Worm (Caenorhabditis elegans) whole organism, L4 larva: ENCODE measurements around the gene T16H12.3.
A peak's percentile ranks its signal among the peaks of the same experiment; 100 is the strongest.

Experiments used
- D1046.2 ChIP-seq: fragments of 200-800 bp; sonication (Bioruptor generic); IDR thresholded peaks from 2 replicates; pipeline ENCODE4 v1.3.6; 2022; ENCODE audit warnings: missing genetic modification characterization, missing compliant biosample characterization
- F10B5.3 ChIP-seq: sonication (generic microtip); optimal IDR thresholded peaks from 2 replicates; lab custom pipeline; 2016; ENCODE audit warnings: mild to moderate bottlenecking, missing genetic modification characterization, missing compliant biosample characterization
- F49E8.2 ChIP-seq: sonication (generic microtip); optimal IDR thresholded peaks from 2 replicates; lab custom pipeline; 2016; ENCODE audit warnings: missing compliant biosample characterization, mild to moderate bottlenecking, missing genetic modification characterization, borderline replicate concordance
- Y75B8A.6 ChIP-seq: fragments of 200-800 bp; sonication (Bioruptor generic); IDR thresholded peaks from 2 replicates; pipeline ENCODE4 v1.3.6; 2022; ENCODE audit warnings: missing genetic modification reagents, missing genetic modification characterization, missing compliant biosample characterization
- ZK337.2 ChIP-seq: fragments of 200-800 bp; sonication (Bioruptor generic); IDR thresholded peaks from 2 replicates; pipeline ENCODE4 v1.3.6; 2022; ENCODE audit warnings: missing genetic modification reagents, missing genetic modification characterization, missing compliant biosample characterization
- aha-1 ChIP-seq: fragments of 150-350 bp; peaks from one replicate; lab custom pipeline; 2014; ENCODE audit warnings: missing biosample characterization, missing genetic modification characterization
- attf-4 ChIP-seq: sonication (generic microtip); optimal IDR thresholded peaks from 3 replicates; lab custom pipeline; 2017; ENCODE audit warnings: missing biosample characterization, missing genetic modification characterization
- ceh-20 ChIP-seq: fragments of 200-800 bp; sonication (Bioruptor generic); IDR thresholded peaks from 2 replicates; pipeline ENCODE4 v1.3.6; 2022; ENCODE audit warnings: missing genetic modification reagents, missing genetic modification characterization, missing compliant biosample characterization
- ceh-32 ChIP-seq: sonication (generic microtip); optimal IDR thresholded peaks from 2 replicates; lab custom pipeline; 2016; ENCODE audit warnings: mild to moderate bottlenecking, missing genetic modification characterization, missing compliant biosample characterization; ENCODE audit not compliant: poor library complexity
- ceh-44 ChIP-seq: fragments of 200-800 bp; sonication (Bioruptor generic); IDR thresholded peaks from 2 replicates; pipeline ENCODE4 v1.3.6; 2022; ENCODE audit warnings: missing genetic modification reagents, missing genetic modification characterization, missing compliant biosample characterization
- ceh-82 ChIP-seq: sonication (generic microtip); optimal IDR thresholded peaks from 2 replicates; lab custom pipeline; 2017; ENCODE audit warnings: missing biosample characterization, missing genetic modification characterization
- ces-1 ChIP-seq: fragments of 150-350 bp; sonication (generic microtip); optimal IDR thresholded peaks from 4 replicates; lab custom pipeline; 2014; ENCODE audit warnings: missing biosample characterization, missing genetic modification reagents, missing genetic modification characterization
- cey-2 ChIP-seq: sonication (generic microtip); optimal IDR thresholded peaks from 3 replicates; lab custom pipeline; 2017; ENCODE audit warnings: missing genetic modification characterization, mild to moderate bottlenecking, missing compliant biosample characterization, antibody characterized with exemption, borderline replicate concordance; ENCODE audit not compliant: insufficient read depth
- dmd-6 ChIP-seq: fragments of 200-800 bp; sonication (Bioruptor generic); IDR thresholded peaks from 2 replicates; pipeline ENCODE4 v1.3.6; 2022; ENCODE audit warnings: missing genetic modification reagents, missing genetic modification characterization, missing compliant biosample characterization
- gei-8 ChIP-seq: fragments of 200-800 bp; sonication (Bioruptor generic); optimal IDR thresholded peaks from 2 replicates; lab custom pipeline; 2018; ENCODE audit warnings: mild to moderate bottlenecking, missing genetic modification characterization, missing compliant biosample characterization
- hlh-30 ChIP-seq: sonication (generic microtip); optimal IDR thresholded peaks from 2 replicates; lab custom pipeline; 2017; ENCODE audit warnings: antibody characterized with exemption, mild to moderate bottlenecking, missing genetic modification characterization, missing compliant biosample characterization; ENCODE audit not compliant: insufficient read depth
- lin-1 ChIP-seq: fragments of 200-800 bp; sonication (Bioruptor generic); IDR thresholded peaks from 2 replicates; pipeline ENCODE4 v1.3.6; 2022; ENCODE audit warnings: missing genetic modification reagents, missing genetic modification characterization, missing compliant biosample characterization
- lin-29 ChIP-seq: fragments of 200-800 bp; sonication (Bioruptor generic); IDR thresholded peaks from 2 replicates; pipeline ENCODE4 v1.3.6; 2022; ENCODE audit warnings: missing genetic modification reagents, missing genetic modification characterization, missing compliant biosample characterization
- lin-38 ChIP-seq: fragments of 200-800 bp; sonication (Bioruptor generic); IDR thresholded peaks from 2 replicates; pipeline ENCODE4 v1.3.6; 2022; ENCODE audit warnings: missing genetic modification reagents, missing genetic modification characterization, missing compliant biosample characterization
- lir-3 ChIP-seq: sonication (generic microtip); optimal IDR thresholded peaks from 2 replicates; lab custom pipeline; 2016; ENCODE audit warnings: mild to moderate bottlenecking, missing genetic modification characterization, missing compliant biosample characterization
- madf-9 ChIP-seq: fragments of 200-800 bp; sonication (Bioruptor generic); conservative IDR thresholded peaks from 2 replicates; pipeline ENCODE4 v1.3.6; 2022; ENCODE audit warnings: missing genetic modification reagents, missing genetic modification characterization, missing compliant biosample characterization
- nhr-25 ChIP-seq: sonication (generic microtip); optimal IDR thresholded peaks from 2 replicates; lab custom pipeline; 2017; ENCODE audit warnings: missing genetic modification characterization, mild to moderate bottlenecking, missing compliant biosample characterization, antibody characterized with exemption, moderate library complexity, borderline replicate concordance; ENCODE audit not compliant: insufficient read depth
- nhr-28 ChIP-seq: fragments of 150-350 bp; optimal IDR thresholded peaks from 2 replicates; lab custom pipeline; 2014; ENCODE audit warnings: missing biosample characterization, missing genetic modification characterization
- nhr-77 ChIP-seq: fragments of 150-350 bp; optimal IDR thresholded peaks from 2 replicates; lab custom pipeline; 2014; ENCODE audit warnings: missing biosample characterization, missing genetic modification characterization
- saeg-2 ChIP-seq: fragments of 200-800 bp; sonication (Bioruptor generic); IDR thresholded peaks from 2 replicates; pipeline ENCODE4 v1.3.6; 2022; ENCODE audit warnings: missing genetic modification reagents, missing genetic modification characterization, missing compliant biosample characterization
- skn-1 ChIP-seq: fragments of 150-350 bp; optimal IDR thresholded peaks from 2 replicates; lab custom pipeline; 2014; ENCODE audit warnings: missing biosample characterization, missing genetic modification characterization
- snpc-4 ChIP-seq: fragments of 150-350 bp; optimal IDR thresholded peaks from 2 replicates; lab custom pipeline; 2014; ENCODE audit warnings: missing biosample characterization, missing genetic modification characterization
- spr-1 ChIP-seq: sonication (generic microtip); optimal IDR thresholded peaks from 2 replicates; lab custom pipeline; 2016; ENCODE audit warnings: mild to moderate bottlenecking, missing genetic modification characterization, missing compliant biosample characterization
- tag-97 ChIP-seq: fragments of 200-800 bp; sonication (Bioruptor generic); IDR thresholded peaks from 2 replicates; pipeline ENCODE4 v1.3.6; 2022; ENCODE audit warnings: missing genetic modification characterization, missing compliant biosample characterization
- tra-1 ChIP-seq: fragments of 200-800 bp; sonication (Bioruptor generic); IDR thresholded peaks from 2 replicates; pipeline ENCODE4 v1.3.6; 2022; ENCODE audit warnings: missing genetic modification reagents, missing genetic modification characterization, missing compliant biosample characterization
- unc-62 ChIP-seq, 3 experiments: fragments of 150-350 bp in 1 of 3; sonication (generic microtip); optimal IDR thresholded peaks in 2 of 3; peaks in 1 of 3; 1 replicate in 1 of 3; 2 replicates in 2 of 3; lab custom pipeline; 2014 to 2017; ENCODE audit warnings: missing biosample characterization in 3 of 3, missing genetic modification characterization in 3 of 3, missing genetic modification reagents in 3 of 3, missing genotype in 1 of 3
- zfp-2 ChIP-seq: sonication (generic microtip); optimal IDR thresholded peaks from 2 replicates; lab custom pipeline; 2016; ENCODE audit warnings: mild to moderate bottlenecking, missing genetic modification characterization, missing compliant biosample characterization
- ztf-11 ChIP-seq: fragments of 150-350 bp; optimal IDR thresholded peaks from 2 replicates; lab custom pipeline; 2014; ENCODE audit warnings: missing biosample characterization, missing genetic modification characterization
- ztf-7 ChIP-seq: fragments of 150-350 bp; optimal IDR thresholded peaks from 2 replicates; lab custom pipeline; 2014; ENCODE audit warnings: missing biosample characterization, missing genetic modification characterization

Gene T16H12.3

DNA sequence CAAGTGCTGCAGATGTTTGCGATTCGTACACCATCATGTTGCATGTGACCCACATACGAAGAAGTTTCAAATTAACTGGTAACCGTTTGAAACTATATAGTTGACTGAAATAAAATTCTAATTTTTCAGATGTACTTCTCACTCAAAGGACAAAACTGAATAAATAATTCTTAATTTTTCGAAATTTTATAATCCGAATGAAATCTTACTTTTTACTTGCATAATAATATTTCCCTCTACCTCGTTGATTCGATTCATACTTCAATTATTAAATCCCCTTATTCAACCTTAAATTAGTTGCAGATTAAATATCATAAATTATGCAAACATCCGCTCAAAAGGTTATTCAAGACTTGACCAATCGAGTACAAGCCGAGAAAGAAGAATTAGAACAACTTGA is 2.9 kb upstream of the T16H12.3 start, which contains the start of gene T16H12.2 (continued):
- TF ChIP-seq cey-2 (tag; lab: Kevin White, UChicago) (no peak), ceh-44 (GFP tag; lab: Robert Waterston, UW) (no peak)

- TF ChIP-seq aha-1 (tag; lab: Kevin White, UChicago): peak; percentile 91
- TF ChIP-seq unc-62 (GFP tag; optimal IDR thresholded peaks at IDR 0.05 in 1 of 2; lab: Kevin White, UChicago): peak in 1 of 2 experiments; percentile 22
- no peak for TF ChIP-seq unc-62 (tag; optimal IDR thresholded peaks at IDR 0.05; lab: Kevin White, UChicago)
- no peak for TF ChIP-seq ceh-20 (GFP tag; lab: Robert Waterston, UW)
- TF ChIP-seq, all 104 proteins: peak for 2
Measured at ce11 chrIII:10085574-10085973, 2.5 kb upstream of the T16H12.3 start.

ce11 chrIII:10085103-10085502 is 2.0 kb upstream of the T16H12.3 start, which contains the start of gene T16H12.13:
Gene T16H12.13, plus strand, starts transcription at chrIII:10085403.
- TF ChIP-seq ZK337.2: no peak
- TF ChIP-seq lin-38 (GFP tag; lab: Robert Waterston, UW): no peak
- TF ChIP-seq lir-3 (tag; lab: Kevin White, UChicago): no peak
- TF ChIP-seq gei-8 (GFP tag; lab: Kevin White, UChicago): no peak

- no peak for TF ChIP-seq nhr-28
- TF ChIP-seq Y75B8A.6 (GFP tag; lab: Robert Waterston, UW): no peak
- TF ChIP-seq F49E8.2 (tag; lab: Kevin White, UChicago): no peak
- no peak for TF ChIP-seq madf-9 (GFP tag; lab: Robert Waterston, UW)
- TF ChIP-seq ztf-7 (tag; lab: Kevin White, UChicago): no peak
- TF ChIP-seq ceh-20 (GFP tag; lab: Robert Waterston, UW): no peak
- no peak for TF ChIP-seq D1046.2 (GFP tag; lab: Robert Waterston, UW)
- peak; percentile 54 for TF ChIP-seq dmd-6 (GFP tag; lab: Robert Waterston, UW)
- no peak for TF ChIP-seq nhr-25 (tag; lab: Kevin White, UChicago)
- peak; percentile 94 for TF ChIP-seq tra-1 (GFP tag; lab: Robert Waterston, UW)
Measured at ce11 chrIII:10078784-10079183, 4.3 kb downstream of the T16H12.3 start.

DNA sequence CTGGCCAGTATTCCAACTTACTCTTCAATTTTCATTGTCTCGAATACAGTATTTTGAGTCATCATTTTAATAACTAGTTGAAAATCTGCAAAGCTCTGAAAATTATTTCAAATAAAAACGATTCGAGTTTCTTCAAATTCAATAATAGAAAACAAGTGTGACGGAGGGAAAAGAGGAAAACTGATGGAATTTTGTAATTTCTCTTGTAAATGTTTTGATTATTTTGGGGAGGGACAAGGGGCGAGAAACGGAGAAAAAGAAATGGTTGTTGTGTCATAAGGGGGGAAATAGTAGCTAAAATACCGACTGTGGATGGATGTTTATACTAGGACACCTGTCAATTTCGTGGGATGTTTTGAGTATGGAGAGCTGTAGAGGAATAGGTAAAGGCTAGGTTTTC is 4.9 kb downstream of the T16H12.3 start, which contains the start of gene T16G12.9:
TSS of gene T16G12.9 (minus strand) at position 101 of the 400 bp plus-strand sequence.
- no peak for TF ChIP-seq snpc-4 (tag; lab: Kevin White, UChicago)
- no peak for TF ChIP-seq lin-1 (GFP tag; lab: Robert Waterston, UW)
- TF ChIP-seq tag-97 (GFP tag; lab: Robert Waterston, UW): no peak
- no peak for TF ChIP-seq dmd-6 (GFP tag; lab: Robert Waterston, UW)
- no peak for TF ChIP-seq ztf-11 (tag; lab: Kevin White, UChicago)
- no peak for TF ChIP-seq attf-4 (tag; lab: Kevin White, UChicago)

ce11 chrIII:10076042-10076441 is 7.0 kb downstream of the T16H12.3 start:
- TF ChIP-seq nhr-77 (tag; lab: Kevin White, UChicago) (no peak), spr-1 (tag; lab: Kevin White, UChicago) (no peak), ces-1 (GFP tag; lab: Kevin White, UChicago) (no peak), ceh-32 (tag; lab: Kevin White, UChicago) (no peak), F10B5.3 (tag; lab: Kevin White, UChicago) (no peak), ceh-82 (tag; lab: Kevin White, UChicago) (no peak), zfp-2 (tag; lab: Kevin White, UChicago) (no peak), lin-29 (no peak), hlh-30 (no peak), saeg-2 (GFP tag; lab: Robert Waterston, UW) (no peak), attf-4 (tag; lab: Kevin White, UChicago) (no peak), skn-1 (tag; lab: Kevin White, UChicago) (no peak)
